Worm (Caenorhabditis elegans) whole organism, L2 larva: Measurements from ENCODE around the gene dohh-1.
A peak's percentile ranks its signal among the peaks of the same experiment; 100 is the strongest.

Experiments used
- C34F6.9 ChIP-seq: fragments of 150-350 bp; optimal IDR thresholded peaks from 2 replicates; lab custom pipeline; 2014; ENCODE audit warnings: missing biosample characterization, missing genetic modification characterization
- F13H6.1 ChIP-seq: sonication (generic microtip); optimal IDR thresholded peaks from 2 replicates; lab custom pipeline; 2016; ENCODE audit warnings: missing genetic modification characterization, missing compliant biosample characterization
- R02D3.7 ChIP-seq: fragments of 150-350 bp; optimal IDR thresholded peaks from 2 replicates; lab custom pipeline; 2014; ENCODE audit warnings: missing biosample characterization, missing genetic modification characterization
- Y55F3AM.14 ChIP-seq: fragments of 200-800 bp; sonication (Bioruptor generic); optimal IDR thresholded peaks from 2 replicates; lab custom pipeline; 2018; ENCODE audit warnings: mild to moderate bottlenecking, missing genetic modification characterization, missing compliant biosample characterization
- ZK546.5 ChIP-seq: sonication (generic microtip); optimal IDR thresholded peaks from 2 replicates; lab custom pipeline; 2017; ENCODE audit warnings: missing biosample characterization, missing genetic modification characterization
- alr-1 ChIP-seq: fragments of 150-350 bp; optimal IDR thresholded peaks from 2 replicates; lab custom pipeline; 2014; ENCODE audit warnings: missing biosample characterization, missing genetic modification characterization
- aly-2 ChIP-seq: fragments of 150-350 bp; optimal IDR thresholded peaks from 2 replicates; lab custom pipeline; 2014; ENCODE audit warnings: missing biosample characterization, missing genetic modification characterization
- ama-1 ChIP-seq: fragments of 150-350 bp; optimal IDR thresholded peaks from 2 replicates; lab custom pipeline; 2018; ENCODE audit warnings: inconsistent platforms
- blmp-1 ChIP-seq: sonication (generic microtip); optimal IDR thresholded peaks from 2 replicates; lab custom pipeline; 2017; ENCODE audit warnings: missing genetic modification characterization, mild to moderate bottlenecking, missing compliant biosample characterization, antibody characterized with exemption, moderate library complexity; ENCODE audit not compliant: insufficient read depth
- ceh-16 ChIP-seq: fragments of 150-350 bp; optimal IDR thresholded peaks from 2 replicates; lab custom pipeline; 2014; ENCODE audit warnings: missing biosample characterization, missing genetic modification characterization
- crh-2 ChIP-seq: sonication (generic microtip); optimal IDR thresholded peaks from 2 replicates; lab custom pipeline; 2017; ENCODE audit warnings: missing biosample characterization, missing genetic modification characterization
- dmd-4 ChIP-seq: sonication (generic microtip); optimal IDR thresholded peaks from 2 replicates; lab custom pipeline; 2017; ENCODE audit warnings: missing biosample characterization, missing genetic modification characterization
- egl-27 ChIP-seq: sonication (generic microtip); optimal IDR thresholded peaks from 3 replicates; lab custom pipeline; 2017; ENCODE audit warnings: missing biosample characterization, missing genetic modification reagents, missing genetic modification characterization
- fos-1 ChIP-seq: fragments of 150-350 bp; optimal IDR thresholded peaks from 2 replicates; lab custom pipeline; 2014; ENCODE audit warnings: missing biosample characterization, missing genetic modification characterization
- gmeb-1 ChIP-seq: fragments of 150-350 bp; optimal IDR thresholded peaks from 2 replicates; lab custom pipeline; 2014; ENCODE audit warnings: missing biosample characterization, missing genetic modification characterization
- lin-11 ChIP-seq: fragments of 150-350 bp; sonication (generic microtip); optimal IDR thresholded peaks from 2 replicates; lab custom pipeline; 2014; ENCODE audit warnings: missing biosample characterization, missing genetic modification characterization, inconsistent platforms, mixed read lengths
- lin-13 ChIP-seq: fragments of 150-350 bp; optimal IDR thresholded peaks from 2 replicates; lab custom pipeline; 2014; ENCODE audit warnings: missing biosample characterization, missing genetic modification reagents, missing genetic modification characterization
- lin-39 ChIP-seq: fragments of 150-350 bp; optimal IDR thresholded peaks from 2 replicates; lab custom pipeline; 2014; ENCODE audit warnings: missing biosample characterization, missing genetic modification reagents, missing genetic modification characterization
- lsy-2 ChIP-seq, 2 experiments: fragments of 150-350 bp in 1 of 2; sonication (generic microtip) in 1 of 2; optimal IDR thresholded peaks; 2 replicates each; lab custom pipeline; 2014 to 2017; ENCODE audit warnings: missing biosample characterization in 2 of 2, missing genetic modification characterization in 2 of 2
- mbf-1 ChIP-seq: sonication (generic microtip); optimal IDR thresholded peaks from 2 replicates; lab custom pipeline; 2017; ENCODE audit warnings: missing biosample characterization, missing genetic modification characterization
- mdl-1 ChIP-seq, 2 experiments: fragments of 150-350 bp in 1 of 2; sonication (generic microtip) in 1 of 2; optimal IDR thresholded peaks; 2 replicates each; lab custom pipeline; 2017; ENCODE audit warnings: missing biosample characterization in 2 of 2, missing genetic modification characterization in 2 of 2
- nhr-10 ChIP-seq: sonication (generic microtip); optimal IDR thresholded peaks from 2 replicates; lab custom pipeline; 2017; ENCODE audit warnings: missing biosample characterization, missing genetic modification characterization
- nhr-11 ChIP-seq: fragments of 150-350 bp; optimal IDR thresholded peaks from 2 replicates; lab custom pipeline; 2014; ENCODE audit warnings: missing biosample characterization, missing genetic modification characterization
- nhr-12 ChIP-seq: fragments of 150-350 bp; optimal IDR thresholded peaks from 2 replicates; lab custom pipeline; 2014; ENCODE audit warnings: missing biosample characterization, missing genetic modification characterization
- nhr-129 ChIP-seq: fragments of 150-350 bp; optimal IDR thresholded peaks from 2 replicates; lab custom pipeline; 2014; ENCODE audit warnings: missing biosample characterization, missing genetic modification characterization
- nhr-21 ChIP-seq: fragments of 150-350 bp; optimal IDR thresholded peaks from 2 replicates; lab custom pipeline; 2014; ENCODE audit warnings: missing biosample characterization, missing genetic modification characterization
- nhr-23 ChIP-seq: fragments of 150-350 bp; optimal IDR thresholded peaks from 2 replicates; lab custom pipeline; 2014; ENCODE audit warnings: missing biosample characterization, missing genetic modification reagents, missing genetic modification characterization
- nhr-237 ChIP-seq: fragments of 150-350 bp; optimal IDR thresholded peaks from 2 replicates; lab custom pipeline; 2014; ENCODE audit warnings: missing biosample characterization, missing genetic modification characterization
- nhr-25 ChIP-seq: fragments of 150-350 bp; sonication (generic microtip); optimal IDR thresholded peaks from 3 replicates; lab custom pipeline; 2014; ENCODE audit warnings: missing biosample characterization, missing genetic modification characterization
- nhr-6 ChIP-seq: fragments of 150-350 bp; optimal IDR thresholded peaks from 2 replicates; lab custom pipeline; 2014; ENCODE audit warnings: missing biosample characterization, missing genetic modification characterization
- nhr-77 ChIP-seq: fragments of 150-350 bp; optimal IDR thresholded peaks from 2 replicates; lab custom pipeline; 2014; ENCODE audit warnings: missing biosample characterization, missing genetic modification characterization
- peb-1 ChIP-seq: fragments of 150-350 bp; optimal IDR thresholded peaks from 2 replicates; lab custom pipeline; 2014; ENCODE audit warnings: missing biosample characterization, missing genetic modification characterization
- sem-4 ChIP-seq: fragments of 150-350 bp; optimal IDR thresholded peaks from 2 replicates; lab custom pipeline; 2014; ENCODE audit warnings: missing biosample characterization, missing genetic modification reagents, missing genetic modification characterization
- skn-1 ChIP-seq: sonication (generic microtip); optimal IDR thresholded peaks from 2 replicates; lab custom pipeline; 2017; ENCODE audit warnings: missing biosample characterization, missing genetic modification characterization
- sma-3 ChIP-seq: sonication (generic microtip); optimal IDR thresholded peaks from 2 replicates; lab custom pipeline; 2016; ENCODE audit warnings: missing genetic modification reagents, missing genetic modification characterization, missing compliant biosample characterization
- sma-9 ChIP-seq, 2 experiments: fragments of 150-350 bp in 1 of 2; sonication (generic microtip) in 1 of 2; optimal IDR thresholded peaks; 2 replicates each; lab custom pipeline; 2014 to 2016; ENCODE audit warnings: missing genetic modification characterization in 2 of 2, mild to moderate bottlenecking in 1 of 2, missing biosample characterization in 1 of 2, missing compliant biosample characterization in 1 of 2, missing genetic modification reagents in 1 of 2, moderate library complexity in 1 of 2
- snpc-4 ChIP-seq: fragments of 150-350 bp; optimal IDR thresholded peaks from 2 replicates; lab custom pipeline; 2014; ENCODE audit warnings: missing biosample characterization, missing genetic modification characterization
- unc-55 ChIP-seq: fragments of 150-350 bp; sonication (generic microtip); optimal IDR thresholded peaks from 3 replicates; lab custom pipeline; 2014; ENCODE audit warnings: missing biosample characterization, missing genetic modification reagents, missing genetic modification characterization
- unc-62 ChIP-seq: fragments of 150-350 bp; optimal IDR thresholded peaks from 2 replicates; lab custom pipeline; 2014; ENCODE audit warnings: missing biosample characterization, missing genetic modification reagents, missing genetic modification characterization
- zag-1 ChIP-seq: fragments of 150-350 bp; optimal IDR thresholded peaks from 2 replicates; lab custom pipeline; 2014; ENCODE audit warnings: missing biosample characterization, missing genetic modification characterization
- ztf-1 ChIP-seq: fragments of 200-800 bp; sonication (Bioruptor generic); conservative IDR thresholded peaks from 2 replicates; pipeline ENCODE4 v1.3.6; 2022; ENCODE audit warnings: missing genetic modification characterization, missing compliant biosample characterization
- ztf-11 ChIP-seq: sonication (generic microtip); optimal IDR thresholded peaks from 2 replicates; lab custom pipeline; 2017; ENCODE audit warnings: missing biosample characterization, missing genetic modification characterization
- ztf-4 ChIP-seq: fragments of 150-350 bp; optimal IDR thresholded peaks from 2 replicates; lab custom pipeline; 2014; ENCODE audit warnings: missing biosample characterization, missing genetic modification characterization

dohh-1 gene

ce11 chrII:10556550-10557205 is 23.1 kb upstream of the dohh-1 start:
- TF ChIP-seq nhr-129 (tag; lab: Kevin White, UChicago) (peak; percentile 23), C34F6.9 (tag; lab: Kevin White, UChicago) (no peak), nhr-77 (no peak), fos-1 (peak; percentile 39), sma-9 (GFP tag; optimal IDR thresholded peaks at IDR 0.05; lab: Kevin White, UChicago) (peak; percentile 45), sma-9 (tag; optimal IDR thresholded peaks at IDR 0.05; lab: Kevin White, UChicago) (no peak), ztf-11 (tag; lab: Kevin White, UChicago) (no peak)

- no peak for TF ChIP-seq ZK546.5
- TF ChIP-seq snpc-4 (tag; lab: Kevin White, UChicago): peak; percentile 13
- TF ChIP-seq ztf-4 (tag; lab: Kevin White, UChicago): peak; percentile 93
- TF ChIP-seq unc-55 (GFP tag; lab: Kevin White, UChicago): no peak
- peak; percentile 80 for TF ChIP-seq C34F6.9 (tag; lab: Kevin White, UChicago)
- no peak for TF ChIP-seq aly-2 (tag; lab: Kevin White, UChicago)
- TF ChIP-seq alr-1 (tag; lab: Kevin White, UChicago): no peak
- no peak for TF ChIP-seq ceh-16
- peak in 1 of 2 experiments; percentile 50 for TF ChIP-seq mdl-1 (tag; optimal IDR thresholded peaks at IDR 0.05; lab: Kevin White, UChicago)
- peak; percentile 77 for TF ChIP-seq sma-9 (GFP tag; optimal IDR thresholded peaks at IDR 0.05; lab: Kevin White, UChicago)
- TF ChIP-seq sma-9 (tag; optimal IDR thresholded peaks at IDR 0.05; lab: Kevin White, UChicago): no peak
- TF ChIP-seq nhr-237 (tag; lab: Kevin White, UChicago): no peak
- TF ChIP-seq ztf-1 (GFP tag; lab: Robert Waterston, UW): no peak
- TF ChIP-seq nhr-6 (tag; lab: Kevin White, UChicago): peak; percentile 71
- peak; percentile 75 for TF ChIP-seq blmp-1 (tag; lab: Kevin White, UChicago)
- no peak for TF ChIP-seq egl-27 (tag; lab: Kevin White, UChicago)
- no peak for TF ChIP-seq lin-11 (tag; lab: Kevin White, UChicago)
- peak; percentile 90 for TF ChIP-seq nhr-25
- no peak for TF ChIP-seq peb-1 (tag; lab: Kevin White, UChicago)
- TF ChIP-seq crh-2 (tag; lab: Kevin White, UChicago): peak; percentile 79
- peak; percentile 5 for TF ChIP-seq fos-1
- TF ChIP-seq nhr-21: peak; percentile 79
- TF ChIP-seq nhr-23 (tag; lab: Kevin White, UChicago): no peak
- peak; percentile 37 for TF ChIP-seq gmeb-1 (tag; lab: Kevin White, UChicago)
- TF ChIP-seq zag-1 (tag; lab: Kevin White, UChicago): no peak
- TF ChIP-seq skn-1 (tag; lab: Kevin White, UChicago): no peak
- peak; percentile 85 for TF ChIP-seq nhr-129 (tag; lab: Kevin White, UChicago)
- TF ChIP-seq ama-1 (lab: Kevin White, UChicago): peak; percentile 15
- TF ChIP-seq lsy-2 (tag; optimal IDR thresholded peaks at IDR 0.05; lab: Kevin White, UChicago): peak in 1 of 2 experiments; percentile 62
- no peak for TF ChIP-seq unc-62 (GFP tag; lab: Kevin White, UChicago)
- TF ChIP-seq Y55F3AM.14 (GFP tag; lab: Kevin White, UChicago): no peak
- peak; percentile 32 for TF ChIP-seq lin-13 (GFP tag; lab: Kevin White, UChicago)
- peak; percentile 41 for TF ChIP-seq nhr-11
- peak; percentile 41 for TF ChIP-seq sma-3 (GFP tag; lab: Kevin White, UChicago)
- no peak for TF ChIP-seq nhr-77
- no peak for TF ChIP-seq mbf-1 (tag; lab: Kevin White, UChicago)
- no peak for TF ChIP-seq nhr-12 (tag; lab: Kevin White, UChicago)
- TF ChIP-seq sem-4 (tag; lab: Kevin White, UChicago): no peak
- no peak for TF ChIP-seq lin-39 (tag; lab: Kevin White, UChicago)
- peak; percentile 36 for TF ChIP-seq F13H6.1
- no peak for TF ChIP-seq nhr-10 (tag; lab: Kevin White, UChicago)
- no peak for TF ChIP-seq dmd-4 (tag; lab: Kevin White, UChicago)
- TF ChIP-seq R02D3.7 (tag; lab: Kevin White, UChicago): no peak
These were observed 22.6 kb upstream of the dohh-1 start for ce11 chrII:10557206-10557574.
